Worm (Caenorhabditis elegans): ENCODE data around the gene sqt-3.
A peak's percentile ranks its signal among the peaks of the same experiment; 100 is the strongest.

sqt-3 gene

ce11 chrV:12343419-12343969, 9.1 kb upstream of the sqt-3 start, which contains the start of gene tomm-20 (continued):
- TF ChIP-seq zag-1 (tag; optimal IDR thresholded peaks at IDR 0.05) = no peak
- no peak; the same call in 1 of the 2 replicates for TF ChIP-seq lin-1 (GFP tag; IDR thresholded peaks at IDR 0.05)
- TF ChIP-seq ZK546.5 (tag; optimal IDR thresholded peaks at IDR 0.05) = no peak
- peak; percentile 91 for TF ChIP-seq lin-38 (GFP tag; IDR thresholded peaks at IDR 0.05)
- no peak for TF ChIP-seq ceh-44 (GFP tag; IDR thresholded peaks at IDR 0.05)
- peak; percentile 92 for TF ChIP-seq T20F7.1 (GFP tag; optimal IDR thresholded peaks at IDR 0.05)
- peak; percentile 66 for TF ChIP-seq daf-19 (GFP tag; conservative IDR thresholded peaks at IDR 0.05)
- TF ChIP-seq ctbp-1 (GFP tag; IDR thresholded peaks at IDR 0.05) = peak; percentile 79; the same call in 1 of the 2 replicates
- no peak for TF ChIP-seq nhr-10 (tag; optimal IDR thresholded peaks at IDR 0.05)
- 0 out of 2 replicates have a peak, but pooled peaks have one; percentile 24 for TF ChIP-seq vab-7 (GFP tag; IDR thresholded peaks at IDR 0.05)
- peak; percentile 69 for TF ChIP-seq nhr-28 (tag; optimal IDR thresholded peaks at IDR 0.05)
- peak; percentile 89 for TF ChIP-seq fkh-10 (GFP tag; optimal IDR thresholded peaks at IDR 0.05)
- TF ChIP-seq zfp-2 (tag; optimal IDR thresholded peaks at IDR 0.05) = peak; percentile 49
- TF ChIP-seq zip-2 (tag; optimal IDR thresholded peaks at IDR 0.05) = peak; percentile 37
- no peak for TF ChIP-seq nhr-41 (GFP tag; IDR thresholded peaks at IDR 0.05)
- no peak for TF ChIP-seq daf-12 (tag; optimal IDR thresholded peaks at IDR 0.05)
- peak; percentile 100 for TF ChIP-seq nhr-6 (tag; optimal IDR thresholded peaks at IDR 0.05)
- peak; percentile 77; the same call in 1 of the 2 replicates for TF ChIP-seq pha-4 (GFP tag; IDR thresholded peaks at IDR 0.05)
- no peak for TF ChIP-seq pha-4 (tag; optimal IDR thresholded peaks at IDR 0.05)
- TF ChIP-seq aly-2 (tag; optimal IDR thresholded peaks at IDR 0.05) = no peak
- 0 out of 2 replicates have a peak, but pooled peaks have one; percentile 14 for TF ChIP-seq mdt-29 (GFP tag; IDR thresholded peaks at IDR 0.05)
- no peak for TF ChIP-seq unc-39 (tag; optimal IDR thresholded peaks at IDR 0.05)
- peak in 1 of 2 experiments; percentile 64 for TF ChIP-seq mdl-1 (tag; optimal IDR thresholded peaks at IDR 0.05)
- peak in 1 of 2 experiments; percentile 94 for TF ChIP-seq unc-62 (GFP tag; optimal IDR thresholded peaks at IDR 0.05 in 1 of 2)
- no peak for TF ChIP-seq unc-62 (tag; optimal IDR thresholded peaks at IDR 0.05)
- TF ChIP-seq mxl-3 (GFP tag; optimal IDR thresholded peaks at IDR 0.05) = no peak
- TF ChIP-seq egl-43 (GFP tag; IDR thresholded peaks at IDR 0.05) = no peak
- TF ChIP-seq F37D6.2 (tag; optimal IDR thresholded peaks at IDR 0.05) = peak; percentile 79
- TF ChIP-seq nhr-25 (tag; optimal IDR thresholded peaks at IDR 0.05; ENCODE audit: borderline replicate concordance, insufficient read depth) = peak; percentile 82
- TF ChIP-seq lim-7 (GFP tag; IDR thresholded peaks at IDR 0.05) = no peak
- TF ChIP-seq arid-1 (GFP tag; conservative IDR thresholded peaks at IDR 0.05) = peak; percentile 55
- TF ChIP-seq lir-3 (tag; optimal IDR thresholded peaks at IDR 0.05) = peak; percentile 16

DNA sequence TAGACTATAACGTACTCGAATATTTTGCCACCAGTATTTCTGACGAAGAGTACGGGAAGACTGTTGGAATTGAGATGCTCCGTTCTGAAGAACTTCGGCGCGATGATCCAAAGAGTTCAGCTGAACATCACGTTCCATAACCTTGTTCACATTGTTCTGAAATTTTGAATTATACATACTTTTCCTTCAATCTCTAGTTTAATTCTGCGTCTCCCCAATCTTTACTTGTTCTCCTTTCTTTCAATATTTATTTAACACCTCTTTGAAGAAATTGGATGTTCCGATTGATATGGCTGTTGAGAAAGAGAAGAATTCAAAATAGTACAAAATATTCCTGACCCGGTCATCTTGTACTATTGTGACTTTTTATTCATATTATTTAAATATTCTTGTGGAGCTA, 7.7 kb upstream of the sqt-3 start, which contains the start of gene F23H12.3:
F23H12.3 (plus strand) TSS at position 301 of the 400 bp plus-strand sequence.
- no peak for TF ChIP-seq ceh-20 (GFP tag; IDR thresholded peaks at IDR 0.05)
- no peak for TF ChIP-seq ceh-44 (GFP tag; IDR thresholded peaks at IDR 0.05)
- no peak for TF ChIP-seq egl-43 (GFP tag; IDR thresholded peaks at IDR 0.05)

- TF ChIP-seq ctbp-1 (GFP tag; IDR thresholded peaks at IDR 0.05) (no peak), zip-2 (tag; optimal IDR thresholded peaks at IDR 0.05) (no peak), lin-38 (GFP tag; IDR thresholded peaks at IDR 0.05) (no peak), daf-16 (GFP tag; optimal IDR thresholded peaks at IDR 0.05) (no peak), daf-16 (tag; optimal IDR thresholded peaks at IDR 0.05) (no peak), nhr-11 (tag; optimal IDR thresholded peaks at IDR 0.05) (no peak), ztf-7 (tag; optimal IDR thresholded peaks at IDR 0.05) (no peak), nhr-6 (tag; optimal IDR thresholded peaks at IDR 0.05) (no peak), gei-8 (GFP tag; optimal IDR thresholded peaks at IDR 0.05) (no peak), mdt-29 (GFP tag; IDR thresholded peaks at IDR 0.05) (no peak), dmd-9 (GFP tag; IDR thresholded peaks at IDR 0.05) (no peak), nhr-10 (tag; optimal IDR thresholded peaks at IDR 0.05) (no peak), nhr-76 (tag; optimal IDR thresholded peaks at IDR 0.05) (no peak), vab-7 (GFP tag; IDR thresholded peaks at IDR 0.05) (no peak), zip-11 (GFP tag; IDR thresholded peaks at IDR 0.05) (no peak), madf-9 (GFP tag; conservative IDR thresholded peaks at IDR 0.05) (no peak), spr-1 (tag; optimal IDR thresholded peaks at IDR 0.05) (no peak), jun-1 (tag; optimal IDR thresholded peaks at IDR 0.05) (no peak), tra-1 (GFP tag; IDR thresholded peaks at IDR 0.05) (no peak), nhr-237 (tag; optimal IDR thresholded peaks at IDR 0.05) (no peak)
Measured at ce11 chrV:12345808-12346207, 6.7 kb upstream of the sqt-3 start, which contains the start of gene snb-2. Gene snb-2, minus strand, starts transcription at chrV:12345908.
